Worm (Caenorhabditis elegans): Measurements from ENCODE around the gene scl-27.

scl-27 gene

DNA sequence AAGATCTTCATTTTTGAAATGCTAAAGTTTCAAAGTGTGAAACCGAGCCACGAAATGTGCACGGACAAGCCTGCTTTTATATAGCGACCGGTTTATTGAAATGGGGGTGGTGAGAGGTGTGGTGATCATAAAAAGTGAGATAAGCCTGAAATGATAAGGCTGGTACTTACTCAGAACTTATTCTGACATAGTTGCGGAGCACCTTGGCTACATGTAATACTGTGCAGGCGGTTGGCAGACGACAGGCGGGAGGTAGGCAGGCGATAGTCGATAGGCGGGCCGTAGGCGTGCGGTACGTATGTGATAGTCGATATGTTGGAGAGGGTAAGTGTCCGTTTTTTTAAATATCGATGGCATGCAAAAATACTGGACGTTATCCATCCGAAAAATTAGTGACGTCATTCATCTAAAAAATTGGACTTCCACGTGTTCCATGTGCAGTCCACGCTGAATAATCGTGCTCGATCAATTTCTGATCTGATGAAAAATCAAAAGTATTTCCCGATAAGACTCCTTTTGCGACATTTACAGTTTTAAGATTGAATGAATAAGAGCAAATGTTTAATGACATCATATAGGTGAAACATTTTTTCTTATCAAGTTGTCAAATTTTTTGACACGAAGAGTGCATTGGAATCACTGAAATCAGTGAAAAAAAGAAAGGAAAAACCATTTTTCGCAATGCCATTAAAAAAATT is 18.0 kb downstream of the scl-27 start, which contains the start of gene irg-8:
irg-8 (minus strand) TSS at position 51 of the 698 bp plus-strand sequence.
- TF ChIP-seq Y95B8A.8 (GFP tag; IDR thresholded peaks at IDR 0.05) (no peak), let-607 (tag; optimal IDR thresholded peaks at IDR 0.05) (peak in 1 of 2 experiments; percentile 45), chd-7 (tag; optimal IDR thresholded peaks at IDR 0.05) (no peak), mcd-1 (GFP tag; IDR thresholded peaks at IDR 0.05) (no peak), ztf-6 (GFP tag; IDR thresholded peaks at IDR 0.05) (no peak), unc-62 (GFP tag; optimal IDR thresholded peaks at IDR 0.05) (peak; percentile 70), atf-7 (tag; optimal IDR thresholded peaks at IDR 0.05) (peak; percentile 79), K11D2.4 (GFP tag; IDR thresholded peaks at IDR 0.05) (no peak), rec-8 (tag; optimal IDR thresholded peaks at IDR 0.05) (no peak), ZK185.1 (tag; optimal IDR thresholded peaks at IDR 0.05; ENCODE audit: poor library complexity, severe bottlenecking) (no peak), nhr-80 (tag; optimal IDR thresholded peaks at IDR 0.05) (peak; percentile 35), Y53G8AR.9 (GFP tag; conservative IDR thresholded peaks at IDR 0.05) (no peak), ets-4 (GFP tag; optimal IDR thresholded peaks at IDR 0.05) (no peak), dox-1 (GFP tag; IDR thresholded peaks at IDR 0.05) (no peak), madf-8 (GFP tag; conservative IDR thresholded peaks at IDR 0.05) (no peak)

DNA sequence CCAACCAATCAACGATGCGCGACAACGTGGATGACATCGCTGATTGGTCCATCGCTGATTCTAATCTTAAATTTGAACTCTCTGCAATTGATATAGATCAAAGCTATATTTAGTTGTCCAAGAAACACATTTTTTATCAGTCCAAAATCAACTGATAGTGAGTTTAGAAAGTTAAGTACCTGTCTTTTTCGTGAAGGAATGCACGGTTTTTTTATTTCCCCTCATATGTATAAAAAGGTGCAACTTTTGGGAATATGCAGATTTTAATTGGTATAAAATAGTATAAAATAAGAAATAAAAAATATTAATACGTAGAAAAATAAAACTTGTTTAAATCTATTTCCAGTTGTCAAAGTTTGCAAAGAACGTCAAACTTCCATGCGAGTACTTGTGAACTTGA is 18.6 kb downstream of the scl-27 start, which contains the start of gene Y39D8A.1:
Y39D8A.1 (plus strand) TSS at position 301 of the 400 bp plus-strand sequence.
- TF ChIP-seq rcor-1 (GFP tag; IDR thresholded peaks at IDR 0.05) (no peak), ztf-22 (GFP tag; optimal IDR thresholded peaks at IDR 0.05) (no peak), attf-5 (GFP tag; optimal IDR thresholded peaks at IDR 0.05) (no peak), let-607 (tag; optimal IDR thresholded peaks at IDR 0.05) (no peak), egrh-3 (GFP tag; IDR thresholded peaks at IDR 0.05) (no peak), nhr-90 (tag; optimal IDR thresholded peaks at IDR 0.05) (no peak), hsf-1 (GFP tag; IDR thresholded peaks at IDR 0.05) (no peak), zim-3 (tag; optimal IDR thresholded peaks at IDR 0.05) (no peak), bed-2 (GFP tag; IDR thresholded peaks at IDR 0.05) (no peak), Y53F4B.3 (GFP tag; IDR thresholded peaks at IDR 0.05) (no peak), F57A8.1 (GFP tag; optimal IDR thresholded peaks at IDR 0.05) (no peak), rec-8 (tag; optimal IDR thresholded peaks at IDR 0.05) (no peak)

DNA sequence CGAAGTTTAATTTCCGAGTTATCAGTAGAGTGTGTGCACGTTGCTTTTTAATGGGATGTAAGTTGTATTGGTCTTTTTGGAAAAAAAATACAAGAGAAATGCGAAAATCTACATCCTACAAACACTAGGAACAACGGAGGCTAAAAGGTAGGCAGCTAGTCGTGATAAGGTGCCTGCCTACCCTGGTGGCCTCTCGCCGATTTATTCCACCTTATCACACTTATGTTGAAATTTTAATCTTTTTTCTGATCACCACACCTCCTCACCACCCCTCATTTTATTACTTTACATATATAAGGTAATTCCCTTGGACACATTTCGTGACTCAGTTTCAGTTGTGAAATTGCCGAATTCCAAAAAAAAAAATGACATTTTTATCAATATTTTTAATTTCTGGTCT is 22.3 kb downstream of the scl-27 start, which contains the start of gene dod-20:
dod-20 (plus strand) TSS at position 301 of the 400 bp plus-strand sequence.
- TF ChIP-seq nhr-80 (tag; optimal IDR thresholded peaks at IDR 0.05) (peak; percentile 34), dpl-1 (GFP tag; optimal IDR thresholded peaks at IDR 0.05) (no peak), cebp-1 (GFP tag; IDR thresholded peaks at IDR 0.05) (0 out of 2 replicates have a peak, but pooled peaks have one; percentile 22), cebp-1 (tag; optimal IDR thresholded peaks at IDR 0.05) (no peak), efl-1 (GFP tag; optimal IDR thresholded peaks at IDR 0.05) (no peak)

DNA sequence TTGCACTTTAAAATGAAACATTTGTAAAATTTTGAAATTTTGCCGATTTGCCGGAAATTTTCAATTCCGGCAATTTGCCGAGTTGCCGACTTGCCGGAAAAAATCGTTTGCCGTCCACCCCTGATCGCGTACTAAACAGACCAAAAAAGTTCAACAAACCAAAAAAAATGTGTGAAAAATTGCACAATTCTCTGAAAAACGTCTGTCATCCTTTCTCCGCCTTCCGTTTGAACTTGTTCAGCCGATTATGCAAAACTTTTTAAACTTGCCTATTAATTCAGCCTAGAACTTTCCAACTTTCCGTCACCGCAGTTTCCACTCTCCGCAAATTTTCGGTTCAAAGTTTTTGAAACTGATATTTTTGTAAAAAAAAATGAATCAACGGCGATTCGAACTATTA is 24.3 kb downstream of the scl-27 start, which contains the start of gene B0554.5:
B0554.5 (plus strand) TSS at position 301 of the 400 bp plus-strand sequence.
- TF ChIP-seq aptf-2 (GFP tag; conservative IDR thresholded peaks at IDR 0.05) (no peak), ekl-4 (GFP tag; IDR thresholded peaks at IDR 0.05) (no peak), dpff-1 (tag; optimal IDR thresholded peaks at IDR 0.05) (no peak), B0019.2 (GFP tag; conservative IDR thresholded peaks at IDR 0.05) (no peak), tbx-9 (tag; optimal IDR thresholded peaks at IDR 0.05; ENCODE audit: borderline replicate concordance) (no peak), dpl-1 (GFP tag; optimal IDR thresholded peaks at IDR 0.05) (no peak), mel-28 (tag; optimal IDR thresholded peaks at IDR 0.05; ENCODE audit: borderline replicate concordance) (no peak), lin-35 (GFP tag; optimal IDR thresholded peaks at IDR 0.05) (no peak), bed-1 (GFP tag; IDR thresholded peaks at IDR 0.05) (no peak)
